Worm (Caenorhabditis elegans) whole organism, L4/young adult: ENCODE data around the gene srj-6.

Experiments
- W03F9.2 ChIP-seq: fragments of 150-350 bp; optimal IDR thresholded peaks from 2 replicates; lab custom pipeline; 2014; ENCODE audit warnings: missing biosample characterization, missing genetic modification characterization
- dao-5 ChIP-seq: sonication (generic microtip); optimal IDR thresholded peaks from 2 replicates; lab custom pipeline; 2016; ENCODE audit warnings: missing genotype, missing genetic modification characterization, moderate library complexity, missing compliant biosample characterization
- him-1 ChIP-seq: sonication (generic microtip); optimal IDR thresholded peaks from 2 replicates; lab custom pipeline; 2016; ENCODE audit warnings: missing genotype, missing genetic modification reagents, missing genetic modification characterization, missing compliant biosample characterization

DNA sequence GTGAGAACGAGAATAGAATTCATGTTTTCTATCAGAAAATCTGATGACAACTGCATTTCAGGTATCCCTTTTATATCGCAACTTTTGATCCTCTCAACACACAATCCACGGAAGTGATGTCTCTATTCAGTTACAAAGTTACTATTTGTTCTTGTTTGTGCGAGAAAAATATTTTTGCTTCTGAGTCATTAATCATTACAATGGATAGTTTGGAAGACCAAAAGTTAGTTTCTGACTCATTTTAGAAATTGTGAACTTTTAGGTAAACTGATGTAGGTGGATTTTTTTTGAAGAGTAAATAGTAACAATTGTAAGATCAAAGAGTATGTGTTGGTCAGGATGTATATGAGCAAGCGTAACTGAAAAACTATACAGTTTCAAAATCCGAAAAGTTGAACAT lies 44.6 kb downstream of the srj-6 start, which contains the start of gene srlf-36:
- no peak for TF ChIP-seq him-1 (tag; lab: Kevin White, UChicago)
- TF ChIP-seq W03F9.2 (tag; lab: Kevin White, UChicago), result no peak
- TF ChIP-seq dao-5 (tag; lab: Kevin White, UChicago), result no peak
